Fruit fly (Drosophila melanogaster): ENCODE data around the gene Meics.

- TF ChIP-seq CG9705 (GFP tag; optimal IDR thresholded peaks at IDR 0.05) = no peak
- no peak for TF ChIP-seq psq (GFP tag; optimal IDR thresholded peaks at IDR 0.05)
- TF ChIP-seq woc (GFP tag; optimal IDR thresholded peaks at IDR 0.05) = no peak
- no peak for TF ChIP-seq fru (GFP tag; optimal IDR thresholded peaks at IDR 0.05)
- no peak for TF ChIP-seq Dfd (GFP tag; optimal IDR thresholded peaks at IDR 0.05)
- TF ChIP-seq Vsx2 (GFP tag; optimal IDR thresholded peaks at IDR 0.05; ENCODE audit: partially characterized antibody) = no peak
- no peak for TF ChIP-seq h (GFP tag; optimal IDR thresholded peaks at IDR 0.05)
- TF ChIP-seq OdsH (GFP tag; optimal IDR thresholded peaks at IDR 0.05) = no peak
- TF ChIP-seq brk (GFP tag; optimal IDR thresholded peaks at IDR 0.05) = no peak
- TF ChIP-seq Sp1 (GFP tag; optimal IDR thresholded peaks at IDR 0.05) = no peak
- TF ChIP-seq pan (optimal IDR thresholded peaks at IDR 0.05) = no peak
- no peak for TF ChIP-seq GATAd (GFP tag; optimal IDR thresholded peaks at IDR 0.05)
- no peak for TF ChIP-seq Myc (optimal IDR thresholded peaks at IDR 0.05)
- no peak for TF ChIP-seq tai (GFP tag; optimal IDR thresholded peaks at IDR 0.05)
Observed at dm6 chr3L:13934902-13935301, 29.6 kb downstream of the Meics start.
